Worm (Caenorhabditis elegans) whole organism, L4/young adult: ENCODE measurements around the gene ceh-51.

Source experiments
- dao-5 ChIP-seq: sonication (generic microtip); optimal IDR thresholded peaks from 2 replicates; lab custom pipeline; 2016; ENCODE audit warnings: missing genotype, missing genetic modification characterization, moderate library complexity, missing compliant biosample characterization
- him-1 ChIP-seq: sonication (generic microtip); optimal IDR thresholded peaks from 2 replicates; lab custom pipeline; 2016; ENCODE audit warnings: missing genotype, missing genetic modification reagents, missing genetic modification characterization, missing compliant biosample characterization

ce11 chrV:18901530-18901929 lies 27.6 kb downstream of the ceh-51 start:
- TF ChIP-seq him-1 (tag; lab: Kevin White, UChicago) = no peak
- TF ChIP-seq dao-5 (tag; lab: Kevin White, UChicago) = no peak
